Worm (Caenorhabditis elegans) whole organism, L4 larva: ENCODE results near the gene F36D3.14.
A peak's percentile ranks its signal among the peaks of the same experiment; 100 is the strongest.

ENCODE experiments used
- F26F4.8 ChIP-seq: fragments of 200-800 bp; sonication (Bioruptor generic); conservative IDR thresholded peaks from 2 replicates; pipeline ENCODE4 v1.3.6; 2022; ENCODE audit warnings: missing genetic modification characterization, missing compliant biosample characterization
- F37D6.2 ChIP-seq: sonication (generic microtip); optimal IDR thresholded peaks from 2 replicates; lab custom pipeline; 2016; ENCODE audit warnings: mild to moderate bottlenecking, missing genetic modification characterization, missing compliant biosample characterization
- F44E2.7 ChIP-seq: fragments of 200-800 bp; sonication (Bioruptor generic); IDR thresholded peaks from 2 replicates; pipeline ENCODE4 v2.1.2; 2022; ENCODE audit warnings: missing genetic modification characterization, missing compliant biosample characterization
- F49E8.2 ChIP-seq: sonication (generic microtip); optimal IDR thresholded peaks from 2 replicates; lab custom pipeline; 2016; ENCODE audit warnings: missing compliant biosample characterization, mild to moderate bottlenecking, missing genetic modification characterization, borderline replicate concordance
- T20F7.1 ChIP-seq: fragments of 200-800 bp; sonication (Bioruptor generic); optimal IDR thresholded peaks from 2 replicates; lab custom pipeline; 2018; ENCODE audit warnings: mild to moderate bottlenecking, missing genetic modification characterization, missing compliant biosample characterization
- Y105C5A.15 ChIP-seq: fragments of 200-800 bp; sonication (Bioruptor generic); IDR thresholded peaks from 2 replicates; pipeline ENCODE4 v1.3.6; 2022; ENCODE audit warnings: missing genetic modification characterization, missing compliant biosample characterization
- Y48G9A.11 ChIP-seq: fragments of 200-800 bp; sonication (Bioruptor generic); IDR thresholded peaks from 2 replicates; pipeline ENCODE4 v1.3.6; 2022; ENCODE audit warnings: missing genetic modification reagents, missing genetic modification characterization, missing compliant biosample characterization
- Y5F2A.4 ChIP-seq: fragments of 200-800 bp; sonication (Bioruptor generic); optimal IDR thresholded peaks from 2 replicates; lab custom pipeline; 2018; ENCODE audit warnings: mild to moderate bottlenecking, missing genetic modification characterization, missing compliant biosample characterization
- ZK546.5 ChIP-seq, 2 experiments: sonication (generic microtip); optimal IDR thresholded peaks; 2 replicates each; lab custom pipeline; 2017; ENCODE audit warnings: missing biosample characterization in 2 of 2, missing genetic modification characterization in 2 of 2
- aha-1 ChIP-seq: fragments of 150-350 bp; peaks from one replicate; lab custom pipeline; 2014; ENCODE audit warnings: missing biosample characterization, missing genetic modification characterization
- aly-2 ChIP-seq: sonication (generic microtip); optimal IDR thresholded peaks from 2 replicates; lab custom pipeline; 2018; ENCODE audit warnings: missing biosample characterization, missing genetic modification characterization
- ama-1 ChIP-seq: fragments of 150-350 bp; optimal IDR thresholded peaks from 2 replicates; lab custom pipeline; 2014; ENCODE audit warnings: inconsistent platforms, mixed read lengths
- ceh-28 ChIP-seq: fragments of 150-350 bp; optimal IDR thresholded peaks from 2 replicates; lab custom pipeline; 2014; ENCODE audit warnings: missing biosample characterization, missing genetic modification reagents, missing genetic modification characterization
- ceh-44 ChIP-seq: fragments of 200-800 bp; sonication (Bioruptor generic); IDR thresholded peaks from 2 replicates; pipeline ENCODE4 v1.3.6; 2022; ENCODE audit warnings: missing genetic modification reagents, missing genetic modification characterization, missing compliant biosample characterization
- ceh-62 ChIP-seq: sonication (generic microtip); optimal IDR thresholded peaks from 2 replicates; lab custom pipeline; 2017; ENCODE audit warnings: missing biosample characterization, missing genetic modification characterization
- dmd-6 ChIP-seq: fragments of 200-800 bp; sonication (Bioruptor generic); IDR thresholded peaks from 2 replicates; pipeline ENCODE4 v1.3.6; 2022; ENCODE audit warnings: missing genetic modification reagents, missing genetic modification characterization, missing compliant biosample characterization
- dmd-9 ChIP-seq: fragments of 200-800 bp; sonication (Bioruptor generic); IDR thresholded peaks from 2 replicates; pipeline ENCODE4 v1.3.6; 2022; ENCODE audit warnings: missing genetic modification reagents, missing genetic modification characterization, missing compliant biosample characterization
- duxl-1 ChIP-seq: sonication (generic microtip); optimal IDR thresholded peaks from 2 replicates; lab custom pipeline; 2016; ENCODE audit warnings: mild to moderate bottlenecking, missing genetic modification characterization, moderate library complexity, missing compliant biosample characterization; ENCODE audit not compliant: poor library complexity
- dve-1 ChIP-seq: sonication (generic microtip); optimal IDR thresholded peaks from 2 replicates; lab custom pipeline; 2017; ENCODE audit warnings: antibody characterized with exemption, mild to moderate bottlenecking, missing genetic modification characterization, missing compliant biosample characterization; ENCODE audit not compliant: insufficient read depth
- egl-27 ChIP-seq: sonication (generic microtip); optimal IDR thresholded peaks from 3 replicates; lab custom pipeline; 2017; ENCODE audit warnings: missing biosample characterization, missing genetic modification reagents, missing genetic modification characterization
- gei-8 ChIP-seq: fragments of 200-800 bp; sonication (Bioruptor generic); optimal IDR thresholded peaks from 2 replicates; lab custom pipeline; 2018; ENCODE audit warnings: mild to moderate bottlenecking, missing genetic modification characterization, missing compliant biosample characterization
- hlh-11 ChIP-seq: fragments of 200-800 bp; sonication (Bioruptor generic); optimal IDR thresholded peaks from 2 replicates; lab custom pipeline; 2018; ENCODE audit warnings: mild to moderate bottlenecking, missing genetic modification characterization, missing compliant biosample characterization
- hlh-30 ChIP-seq: sonication (generic microtip); optimal IDR thresholded peaks from 2 replicates; lab custom pipeline; 2017; ENCODE audit warnings: antibody characterized with exemption, mild to moderate bottlenecking, missing genetic modification characterization, missing compliant biosample characterization; ENCODE audit not compliant: insufficient read depth
- hmg-1.1 ChIP-seq: fragments of 200-800 bp; sonication (Bioruptor generic); IDR thresholded peaks from 2 replicates; pipeline ENCODE4 v1.3.6; 2022; ENCODE audit warnings: missing genetic modification reagents, missing genetic modification characterization, missing compliant biosample characterization
- jun-1 ChIP-seq: fragments of 150-350 bp; optimal IDR thresholded peaks from 2 replicates; lab custom pipeline; 2014; ENCODE audit warnings: missing biosample characterization, missing genetic modification reagents, missing genetic modification characterization
- lin-29 ChIP-seq: fragments of 200-800 bp; sonication (Bioruptor generic); IDR thresholded peaks from 2 replicates; pipeline ENCODE4 v1.3.6; 2022; ENCODE audit warnings: missing genetic modification reagents, missing genetic modification characterization, missing compliant biosample characterization
- madf-9 ChIP-seq: fragments of 200-800 bp; sonication (Bioruptor generic); conservative IDR thresholded peaks from 2 replicates; pipeline ENCODE4 v1.3.6; 2022; ENCODE audit warnings: missing genetic modification reagents, missing genetic modification characterization, missing compliant biosample characterization
- nhr-111 ChIP-seq: fragments of 200-800 bp; sonication (Bioruptor generic); optimal IDR thresholded peaks from 2 replicates; lab custom pipeline; 2018; ENCODE audit warnings: mild to moderate bottlenecking, missing genetic modification characterization, missing compliant biosample characterization
- nhr-237 ChIP-seq: sonication (generic microtip); optimal IDR thresholded peaks from 2 replicates; lab custom pipeline; 2017; ENCODE audit warnings: missing biosample characterization, missing genetic modification characterization
- nhr-25 ChIP-seq: sonication (generic microtip); optimal IDR thresholded peaks from 2 replicates; lab custom pipeline; 2017; ENCODE audit warnings: missing genetic modification characterization, mild to moderate bottlenecking, missing compliant biosample characterization, antibody characterized with exemption, moderate library complexity, borderline replicate concordance; ENCODE audit not compliant: insufficient read depth
- nhr-28 ChIP-seq: fragments of 150-350 bp; optimal IDR thresholded peaks from 2 replicates; lab custom pipeline; 2014; ENCODE audit warnings: missing biosample characterization, missing genetic modification characterization
- nhr-42 ChIP-seq: fragments of 200-800 bp; sonication (Bioruptor generic); IDR thresholded peaks from 2 replicates; pipeline ENCODE4 v1.3.6; 2022; ENCODE audit warnings: missing genetic modification characterization, missing compliant biosample characterization
- nhr-6 ChIP-seq: fragments of 150-350 bp; optimal IDR thresholded peaks from 2 replicates; lab custom pipeline; 2014; ENCODE audit warnings: missing biosample characterization, missing genetic modification characterization
- pha-4 ChIP-seq, 2 experiments: fragments of 150-350 bp in 1 of 2; fragments of 200-800 bp in 1 of 2; sonication (Bioruptor generic) in 1 of 2; IDR thresholded peaks in 1 of 2; optimal IDR thresholded peaks in 1 of 2; 2 replicates each; pipeline versions ENCODE4 v1.3.6 to Lab custom; 2014 to 2022; ENCODE audit warnings: missing genetic modification characterization in 2 of 2, missing genetic modification reagents in 2 of 2, missing biosample characterization in 1 of 2, missing compliant biosample characterization in 1 of 2
- php-3 ChIP-seq: fragments of 200-800 bp; sonication (Bioruptor generic); IDR thresholded peaks from 2 replicates; pipeline ENCODE4 v1.3.6; 2022; ENCODE audit warnings: missing genetic modification reagents, missing genetic modification characterization, missing compliant biosample characterization
- pqm-1 ChIP-seq: sonication (generic microtip); optimal IDR thresholded peaks from 2 replicates; lab custom pipeline; 2017; ENCODE audit warnings: missing biosample characterization, missing genetic modification characterization
- rbr-2 ChIP-seq: sonication (generic microtip); optimal IDR thresholded peaks from 2 replicates; lab custom pipeline; 2016; ENCODE audit warnings: missing genotype, missing genetic modification characterization, missing compliant biosample characterization
- spr-3 ChIP-seq: fragments of 200-800 bp; sonication (Bioruptor generic); optimal IDR thresholded peaks from 2 replicates; lab custom pipeline; 2018; ENCODE audit warnings: mild to moderate bottlenecking, missing genetic modification characterization, missing compliant biosample characterization
- tag-97 ChIP-seq: fragments of 200-800 bp; sonication (Bioruptor generic); IDR thresholded peaks from 2 replicates; pipeline ENCODE4 v1.3.6; 2022; ENCODE audit warnings: missing genetic modification characterization, missing compliant biosample characterization
- tra-1 ChIP-seq: fragments of 200-800 bp; sonication (Bioruptor generic); IDR thresholded peaks from 2 replicates; pipeline ENCODE4 v1.3.6; 2022; ENCODE audit warnings: missing genetic modification reagents, missing genetic modification characterization, missing compliant biosample characterization
- unc-39 ChIP-seq: sonication (generic microtip); optimal IDR thresholded peaks from 2 replicates; lab custom pipeline; 2017; ENCODE audit warnings: missing biosample characterization, missing genetic modification characterization
- zag-1 ChIP-seq: fragments of 150-350 bp; optimal IDR thresholded peaks from 2 replicates; lab custom pipeline; 2014; ENCODE audit warnings: missing biosample characterization, missing genetic modification characterization
- zfp-2 ChIP-seq: sonication (generic microtip); optimal IDR thresholded peaks from 2 replicates; lab custom pipeline; 2016; ENCODE audit warnings: mild to moderate bottlenecking, missing genetic modification characterization, missing compliant biosample characterization
- ztf-11 ChIP-seq: fragments of 150-350 bp; optimal IDR thresholded peaks from 2 replicates; lab custom pipeline; 2014; ENCODE audit warnings: missing biosample characterization, missing genetic modification characterization
- ztf-7 ChIP-seq: fragments of 150-350 bp; optimal IDR thresholded peaks from 2 replicates; lab custom pipeline; 2014; ENCODE audit warnings: missing biosample characterization, missing genetic modification characterization

F36D3.14 gene

DNA sequence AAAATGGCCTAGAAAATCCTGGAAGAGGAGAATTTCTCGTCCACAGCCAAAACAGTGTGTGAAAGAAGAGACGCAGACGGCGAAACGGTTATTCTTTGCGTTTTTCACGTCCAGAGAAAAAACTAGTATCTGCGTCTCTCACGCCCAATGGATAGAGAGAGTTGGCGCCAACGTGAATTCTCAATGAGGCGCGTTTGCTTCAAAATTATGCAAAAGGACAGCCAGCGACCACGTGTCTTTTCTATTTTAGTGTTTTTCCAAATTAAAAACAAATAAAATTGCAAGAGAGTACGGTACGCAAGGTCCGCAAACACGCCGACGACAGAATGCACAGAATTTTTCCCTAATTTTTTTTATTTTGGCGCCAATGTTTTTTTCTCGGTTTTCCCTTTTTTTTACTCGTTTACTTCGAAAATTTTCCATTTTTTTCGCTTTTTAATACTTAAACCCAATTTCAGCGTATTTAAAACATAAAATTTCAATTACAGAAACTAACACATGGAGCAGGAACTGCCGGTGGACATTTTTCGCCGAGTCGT lies 34.9 kb upstream of the F36D3.14 start, which contains the start of gene Y32B12B.2 (continued):
- TF ChIP-seq nhr-6 = no peak
- TF ChIP-seq hlh-30 (tag; lab: Kevin White, UChicago) = peak; percentile 26
- TF ChIP-seq duxl-1 (tag; lab: Kevin White, UChicago) = peak; percentile 56
- no peak for TF ChIP-seq egl-27 (tag; lab: Kevin White, UChicago)
- TF ChIP-seq aha-1 (tag; lab: Kevin White, UChicago) = peak; percentile 3
- TF ChIP-seq madf-9 (GFP tag; lab: Robert Waterston, UW) = no peak
- no peak for TF ChIP-seq F44E2.7 (GFP tag; lab: Robert Waterston, UW)
- TF ChIP-seq nhr-25 (tag; lab: Kevin White, UChicago) = no peak
- no peak for TF ChIP-seq ztf-7 (tag; lab: Kevin White, UChicago)
- no peak for TF ChIP-seq F26F4.8 (GFP tag; lab: Robert Waterston, UW)
- no peak for TF ChIP-seq nhr-28 (tag; lab: Kevin White, UChicago)
- TF ChIP-seq aly-2 (tag; lab: Kevin White, UChicago) = no peak
- no peak for TF ChIP-seq zfp-2
- TF ChIP-seq ZK546.5 (tag; optimal IDR thresholded peaks at IDR 0.05; lab: Kevin White, UChicago) = no peak
- TF ChIP-seq ama-1 (lab: Kevin White, UChicago) = no peak
- no peak for TF ChIP-seq nhr-111 (GFP tag; lab: Kevin White, UChicago)
- peak; percentile 43 for TF ChIP-seq rbr-2 (tag; lab: Kevin White, UChicago)
- peak; percentile 58; the same call in 1 of the 2 replicates for TF ChIP-seq hmg-1.1 (GFP tag; lab: Robert Waterston, UW)
- TF ChIP-seq nhr-237 (tag; lab: Kevin White, UChicago) = no peak
- TF ChIP-seq gei-8 (GFP tag; lab: Kevin White, UChicago) = no peak
- no peak for TF ChIP-seq Y5F2A.4 (GFP tag; lab: Kevin White, UChicago)
- TF ChIP-seq dve-1 (tag; lab: Kevin White, UChicago) = no peak
- TF ChIP-seq pqm-1 (tag; lab: Kevin White, UChicago) = no peak
- TF ChIP-seq F37D6.2 = no peak
- TF ChIP-seq jun-1 (tag; lab: Kevin White, UChicago) = no peak
- TF ChIP-seq nhr-42 (GFP tag; lab: Robert Waterston, UW) = no peak
- no peak for TF ChIP-seq dmd-9 (GFP tag; lab: Robert Waterston, UW)
- no peak for TF ChIP-seq ceh-62
- peak; percentile 46 for TF ChIP-seq dmd-6 (GFP tag; lab: Robert Waterston, UW)
- TF ChIP-seq unc-39 (tag; lab: Kevin White, UChicago) = no peak
- TF ChIP-seq zag-1 (tag; lab: Kevin White, UChicago) = no peak

DNA sequence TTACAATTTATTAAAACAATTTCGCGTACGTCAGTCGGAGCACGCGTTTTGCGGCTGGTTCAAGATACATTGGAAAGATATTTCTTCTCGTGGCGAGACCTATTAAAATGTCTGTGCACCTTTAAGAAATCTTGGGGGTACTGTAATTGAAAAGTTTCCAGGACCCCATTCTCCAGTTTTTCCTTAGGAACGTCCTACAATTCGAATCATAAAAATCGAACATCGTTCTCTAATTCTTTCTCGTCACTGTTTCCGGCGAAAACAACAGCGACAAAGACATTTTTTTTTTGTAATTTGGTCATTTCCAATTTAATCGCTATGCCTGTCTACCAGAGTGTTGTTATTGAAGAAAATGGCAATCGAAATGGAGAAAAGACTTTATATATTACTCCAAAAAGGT lies 33.6 kb upstream of the F36D3.14 start, which contains the start of gene Y32B12B.1:
Gene Y32B12B.1, plus strand, starts transcription at position 301 of the 400 bp plus-strand sequence.
- no peak for TF ChIP-seq Y48G9A.11 (GFP tag; lab: Robert Waterston, UW)
- no peak for TF ChIP-seq ztf-11 (tag; lab: Kevin White, UChicago)
- no peak for TF ChIP-seq Y105C5A.15 (GFP tag; lab: Robert Waterston, UW)
- no peak for TF ChIP-seq spr-3 (GFP tag; lab: Kevin White, UChicago)
- TF ChIP-seq ama-1 (lab: Kevin White, UChicago) = no peak
- no peak for TF ChIP-seq rbr-2 (tag; lab: Kevin White, UChicago)
- TF ChIP-seq tra-1 (GFP tag; lab: Robert Waterston, UW) = no peak
- TF ChIP-seq hlh-30 (tag; lab: Kevin White, UChicago) = no peak
- no peak for TF ChIP-seq lin-29
- TF ChIP-seq hlh-11 = no peak
- TF ChIP-seq nhr-6 = no peak
- no peak for TF ChIP-seq pha-4 (GFP tag; IDR thresholded peaks at IDR 0.05; lab: Robert Waterston, UW)
- TF ChIP-seq pha-4 (tag; optimal IDR thresholded peaks at IDR 0.05; lab: Kevin White, UChicago) = no peak
- TF ChIP-seq ceh-44 = no peak
- no peak for TF ChIP-seq php-3 (GFP tag; lab: Robert Waterston, UW)
- TF ChIP-seq zfp-2 = no peak
- TF ChIP-seq ceh-28 (tag; lab: Kevin White, UChicago) = no peak
- TF ChIP-seq madf-9 (GFP tag; lab: Robert Waterston, UW) = no peak
- TF ChIP-seq F49E8.2 (tag; lab: Kevin White, UChicago) = no peak
- TF ChIP-seq tag-97 = no peak
- TF ChIP-seq T20F7.1 (GFP tag; lab: Kevin White, UChicago) = no peak
